Fruit fly (Drosophila melanogaster): ENCODE measurements around the gene Or10a.
A peak's percentile ranks its signal among the peaks of the same experiment; 100 is the strongest.

Or10a gene

dm6 chrX:11427282-11427689 lies 10.1 kb upstream of the Or10a start (continued):
- TF ChIP-seq Xrp1 (GFP tag; IDR thresholded peaks at IDR 0.05) (peak; percentile 48), CG8089 (GFP tag; optimal IDR thresholded peaks at IDR 0.05) (no peak), CG4424 (GFP tag; optimal IDR thresholded peaks at IDR 0.05) (no peak), HLH4C (GFP tag; IDR thresholded peaks at IDR 0.05; ENCODE audit: partially characterized antibody) (no peak), gsb-n (tag; optimal IDR thresholded peaks at IDR 0.05) (peak; percentile 29), Ravus (GFP tag; IDR thresholded peaks at IDR 0.05) (no peak), CG17186 (GFP tag; optimal IDR thresholded peaks at IDR 0.05) (no peak), cas (GFP tag; IDR thresholded peaks at IDR 0.05) (no peak), CkIIα-i1 (GFP tag; IDR thresholded peaks at IDR 0.05) (no peak), Doc3 (GFP tag; IDR thresholded peaks at IDR 0.05; ENCODE audit: partially characterized antibody) (no peak), CG8388 (GFP tag; optimal IDR thresholded peaks at IDR 0.05) (no peak), nerfin-2 (GFP tag; IDR thresholded peaks at IDR 0.05; ENCODE audit: partially characterized antibody) (no peak), stwl (tag; optimal IDR thresholded peaks at IDR 0.05) (no peak), CG12769 (tag; optimal IDR thresholded peaks at IDR 0.05) (peak; percentile 57), yki (optimal IDR thresholded peaks at IDR 0.05) (no peak), CG7786 (GFP tag; optimal IDR thresholded peaks at IDR 0.05) (no peak), CG3847 (GFP tag; IDR thresholded peaks at IDR 0.05) (no peak), nmo (GFP tag; optimal IDR thresholded peaks at IDR 0.05) (no peak), CG4854 (GFP tag; optimal IDR thresholded peaks at IDR 0.05) (no peak), Adf1 (GFP tag; IDR thresholded peaks at IDR 0.05) (peak; percentile 31; the same call in 1 of the 2 replicates), hbn (GFP tag; IDR thresholded peaks at IDR 0.05; ENCODE audit: partially characterized antibody) (no peak), vnd (GFP tag; IDR thresholded peaks at IDR 0.05; ENCODE audit: partially characterized antibody) (peak; percentile 52; the same call in 2 of the 3 replicates), Dad (GFP tag; optimal IDR thresholded peaks at IDR 0.05) (no peak), Fer2 (tag; optimal IDR thresholded peaks at IDR 0.05) (no peak), Xbp1 (GFP tag; optimal IDR thresholded peaks at IDR 0.05) (no peak), CG11247 (GFP tag; IDR thresholded peaks at IDR 0.05) (no peak), Dip2 (GFP tag; IDR thresholded peaks at IDR 0.05) (no peak), CG31388 (GFP tag; optimal IDR thresholded peaks at IDR 0.05) (no peak), CG15514 (GFP tag; optimal IDR thresholded peaks at IDR 0.05) (peak; percentile 53), ac (GFP tag; optimal IDR thresholded peaks at IDR 0.05) (no peak), CoRest (tag; optimal IDR thresholded peaks at IDR 0.05) (peak; percentile 36), odd (GFP tag; optimal IDR thresholded peaks at IDR 0.05) (peak; percentile 42), CG2202 (tag; optimal IDR thresholded peaks at IDR 0.05) (peak; percentile 39), bcd (GFP tag; optimal IDR thresholded peaks at IDR 0.05) (peak; percentile 25), D19B (GFP tag; optimal IDR thresholded peaks at IDR 0.05) (no peak), CG12659 (GFP tag; optimal IDR thresholded peaks at IDR 0.05) (peak; percentile 38), Antp (GFP tag; optimal IDR thresholded peaks at IDR 0.05) (no peak), fru (optimal IDR thresholded peaks at IDR 0.05) (no peak), pfk (GFP tag; optimal IDR thresholded peaks at IDR 0.05) (no peak), ash1 (GFP tag; optimal IDR thresholded peaks at IDR 0.05) (no peak), Dip3 (GFP tag; optimal IDR thresholded peaks at IDR 0.05) (no peak), tna (GFP tag; IDR thresholded peaks at IDR 0.05; ENCODE audit: partially characterized antibody) (no peak), CG14667 (GFP tag; IDR thresholded peaks at IDR 0.05) (no peak), CG8359 (GFP tag; optimal IDR thresholded peaks at IDR 0.05; ENCODE audit: borderline replicate concordance) (no peak), Ets65A (GFP tag) (no peak), disco-r (GFP tag; optimal IDR thresholded peaks at IDR 0.05) (no peak), CG17359 (tag; optimal IDR thresholded peaks at IDR 0.05) (peak; percentile 32), sug (tag; optimal IDR thresholded peaks at IDR 0.05) (peak; percentile 91), kni (GFP tag; optimal IDR thresholded peaks at IDR 0.05) (peak; percentile 59), ham (GFP tag; IDR thresholded peaks at IDR 0.05) (no peak), Dbx (GFP tag; IDR thresholded peaks at IDR 0.05) (0 out of 3 replicates have a peak, but pooled peaks have one; percentile 41), ro (GFP tag; IDR thresholded peaks at IDR 0.05) (no peak)
